Worm (Caenorhabditis elegans) whole organism, L1 larva: Measurements from ENCODE around the gene F17E5.2.

Source experiments
- C04F5.9 ChIP-seq: sonication (generic microtip); optimal IDR thresholded peaks from 2 replicates; lab custom pipeline; 2016; ENCODE audit warnings: missing genetic modification characterization, missing compliant biosample characterization
- C16A3.4 ChIP-seq: fragments of 150-350 bp; optimal IDR thresholded peaks from 2 replicates; lab custom pipeline; 2014; ENCODE audit warnings: missing biosample characterization, missing genetic modification characterization
- Y116A8C.19 ChIP-seq: sonication (generic microtip); optimal IDR thresholded peaks from 2 replicates; lab custom pipeline; 2016; ENCODE audit warnings: missing compliant biosample characterization, missing genetic modification characterization, borderline replicate concordance
- ama-1 ChIP-seq: fragments of 150-350 bp; optimal IDR thresholded peaks from 2 replicates; lab custom pipeline; 2014
- blmp-1 ChIP-seq: fragments of 150-350 bp; optimal IDR thresholded peaks from 2 replicates; lab custom pipeline; 2014; ENCODE audit warnings: missing biosample characterization, missing genetic modification characterization
- dsc-1 ChIP-seq: sonication (generic microtip); optimal IDR thresholded peaks from 2 replicates; lab custom pipeline; 2016; ENCODE audit warnings: mild to moderate bottlenecking, missing genetic modification characterization, missing compliant biosample characterization
- efl-1 ChIP-seq, 4 experiments: fragments of 150-350 bp; optimal IDR thresholded peaks in 3 of 4; peaks in 1 of 4; 1 replicate in 1 of 4; 2 replicates in 3 of 4; lab custom pipeline; 2014; ENCODE audit warnings: missing biosample characterization in 2 of 4, missing genetic modification characterization in 2 of 4, missing genetic modification reagents in 2 of 4
- elt-2 ChIP-seq: sonication (generic microtip); optimal IDR thresholded peaks from 2 replicates; lab custom pipeline; 2016; ENCODE audit warnings: missing genetic modification characterization, mild to moderate bottlenecking, inconsistent platforms, missing compliant biosample characterization, missing genetic modification reagents
- fkh-10 ChIP-seq: sonication (generic microtip); optimal IDR thresholded peaks from 2 replicates; lab custom pipeline; 2017; ENCODE audit warnings: missing biosample characterization, missing genetic modification reagents, missing genetic modification characterization
- fkh-8 ChIP-seq: sonication (generic microtip); optimal IDR thresholded peaks from 2 replicates; lab custom pipeline; 2016; ENCODE audit warnings: mild to moderate bottlenecking, missing genetic modification characterization, missing compliant biosample characterization
- fos-1 ChIP-seq: fragments of 150-350 bp; optimal IDR thresholded peaks from 2 replicates; lab custom pipeline; 2014; ENCODE audit warnings: missing biosample characterization, missing genetic modification characterization
- grh-1 ChIP-seq: fragments of 200-800 bp; sonication (Bioruptor generic); IDR thresholded peaks from 2 replicates; pipeline ENCODE4 v1.3.6; 2022; ENCODE audit warnings: missing genetic modification reagents, missing genetic modification characterization, missing compliant biosample characterization
- lin-14 ChIP-seq: fragments of 200-800 bp; sonication (Bioruptor generic); optimal IDR thresholded peaks from 2 replicates; lab custom pipeline; 2018; ENCODE audit warnings: mild to moderate bottlenecking, missing genetic modification characterization, moderate library complexity, missing compliant biosample characterization
- lin-15B ChIP-seq: fragments of 150-350 bp; sonication (generic microtip); optimal IDR thresholded peaks from 3 replicates; lab custom pipeline; 2014; ENCODE audit warnings: missing biosample characterization, missing genetic modification characterization
- lin-35 ChIP-seq, 2 experiments: fragments of 150-350 bp; optimal IDR thresholded peaks; 2 replicates each; lab custom pipeline; 2014; ENCODE audit warnings: missing biosample characterization in 2 of 2, missing genetic modification characterization in 2 of 2, missing genetic modification reagents in 2 of 2
- mab-9 ChIP-seq: fragments of 200-800 bp; sonication (Bioruptor generic); IDR thresholded peaks from 2 replicates; pipeline ENCODE4 v1.3.6; 2022; ENCODE audit warnings: missing genetic modification reagents, missing genetic modification characterization, missing compliant biosample characterization
- mdl-1 ChIP-seq, 2 experiments: fragments of 150-350 bp; optimal IDR thresholded peaks; 2 replicates each; lab custom pipeline; 2014 to 2017; ENCODE audit warnings: missing biosample characterization in 2 of 2, missing genetic modification characterization in 2 of 2, inconsistent platforms in 1 of 2
- nhr-11 ChIP-seq: fragments of 150-350 bp; optimal IDR thresholded peaks from 2 replicates; lab custom pipeline; 2014; ENCODE audit warnings: missing biosample characterization, missing genetic modification characterization
- nhr-12 ChIP-seq: sonication (generic microtip); optimal IDR thresholded peaks from 2 replicates; lab custom pipeline; 2017; ENCODE audit warnings: missing biosample characterization, missing genetic modification characterization
- nhr-19 ChIP-seq: fragments of 200-800 bp; sonication (Bioruptor generic); conservative IDR thresholded peaks from 2 replicates; pipeline ENCODE4 v1.3.6; 2022; ENCODE audit warnings: missing genetic modification characterization, missing compliant biosample characterization
- nhr-71 ChIP-seq: sonication (generic microtip); optimal IDR thresholded peaks from 2 replicates; lab custom pipeline; 2016; ENCODE audit warnings: mild to moderate bottlenecking, missing genetic modification characterization, moderate library complexity, missing compliant biosample characterization
- nhr-77 ChIP-seq: fragments of 150-350 bp; optimal IDR thresholded peaks from 2 replicates; lab custom pipeline; 2014; ENCODE audit warnings: missing biosample characterization, missing genetic modification characterization
- rnt-1 ChIP-seq: sonication (generic microtip); optimal IDR thresholded peaks from 2 replicates; lab custom pipeline; 2016; ENCODE audit warnings: mild to moderate bottlenecking, missing genetic modification characterization, moderate library complexity, missing compliant biosample characterization
- skn-1 ChIP-seq: fragments of 150-350 bp; optimal IDR thresholded peaks from 2 replicates; lab custom pipeline; 2014; ENCODE audit warnings: missing biosample characterization, missing genetic modification characterization
- snu-23 ChIP-seq: sonication (generic microtip); optimal IDR thresholded peaks from 2 replicates; lab custom pipeline; 2016; ENCODE audit warnings: missing genetic modification characterization, missing compliant biosample characterization
- sox-4 ChIP-seq: sonication (generic microtip); optimal IDR thresholded peaks from 2 replicates; lab custom pipeline; 2016; ENCODE audit warnings: missing genetic modification characterization, missing compliant biosample characterization
- sptf-1 ChIP-seq: fragments of 150-350 bp; optimal IDR thresholded peaks from 2 replicates; lab custom pipeline; 2014; ENCODE audit warnings: missing biosample characterization, missing genetic modification characterization
- swsn-7 ChIP-seq: sonication (generic microtip); optimal IDR thresholded peaks from 2 replicates; lab custom pipeline; 2016; ENCODE audit warnings: missing genetic modification characterization, missing compliant biosample characterization
- tlp-1 ChIP-seq: fragments of 150-350 bp; optimal IDR thresholded peaks from 2 replicates; lab custom pipeline; 2014; ENCODE audit warnings: missing biosample characterization, missing genetic modification characterization
- unc-86 ChIP-seq: sonication (generic microtip); optimal IDR thresholded peaks from 2 replicates; lab custom pipeline; 2016; ENCODE audit warnings: missing genetic modification characterization, missing compliant biosample characterization

F17E5.2 gene

ce11 chrX:12430309-12430708 lies 36.3 kb downstream of the F17E5.2 start, which contains the start of gene med-1:
TSS of gene med-1 (plus strand) at chrX:12430609.
- TF ChIP-seq nhr-12 (tag; lab: Kevin White, UChicago) (no peak), C04F5.9 (tag; lab: Kevin White, UChicago) (no peak), unc-86 (tag; lab: Kevin White, UChicago) (no peak), sptf-1 (no peak), efl-1 (optimal IDR thresholded peaks at IDR 0.05; lab: Kevin White, UChicago) (no peak), efl-1 (GFP tag; optimal IDR thresholded peaks at IDR 0.05 in 1 of 2; lab: Kevin White, UChicago) (peak in 1 of 2 experiments; percentile 40), mab-9 (GFP tag; lab: Robert Waterston, UW) (no peak)

ce11 chrX:12434086-12434485 lies 40.0 kb downstream of the F17E5.2 start, which contains the start of gene tsct-1:
TSS of gene tsct-1 (plus strand) at chrX:12434097.
- TF ChIP-seq sox-4 (tag; lab: Kevin White, UChicago): no peak
- TF ChIP-seq tlp-1: no peak
- no peak for TF ChIP-seq ama-1 (lab: Kevin White, UChicago)
- no peak for TF ChIP-seq fkh-10 (GFP tag; lab: Kevin White, UChicago)
- peak in 1 of 2 experiments; percentile 35 for TF ChIP-seq mdl-1 (tag; optimal IDR thresholded peaks at IDR 0.05; lab: Kevin White, UChicago)
- TF ChIP-seq C16A3.4: no peak
- TF ChIP-seq skn-1: no peak
- peak; percentile 16; the same call in 1 of the 2 replicates for TF ChIP-seq nhr-19 (GFP tag; lab: Robert Waterston, UW)
- peak in 1 of 2 experiments; percentile 4 for TF ChIP-seq lin-35 (GFP tag; optimal IDR thresholded peaks at IDR 0.05; lab: Kevin White, UChicago)
- no peak for TF ChIP-seq C04F5.9 (tag; lab: Kevin White, UChicago)

ce11 chrX:12435246-12435645 lies 41.2 kb downstream of the F17E5.2 start:
- no peak for TF ChIP-seq Y116A8C.19 (tag; lab: Kevin White, UChicago)
- no peak for TF ChIP-seq blmp-1
- TF ChIP-seq elt-2 (tag; lab: Kevin White, UChicago): peak; percentile 32
- TF ChIP-seq lin-35 (GFP tag; optimal IDR thresholded peaks at IDR 0.05; lab: Kevin White, UChicago): peak in 1 of 2 experiments; percentile 4
- no peak for TF ChIP-seq rnt-1 (tag; lab: Kevin White, UChicago)
- TF ChIP-seq nhr-77 (tag; lab: Kevin White, UChicago): no peak
- no peak for TF ChIP-seq nhr-71

ce11 chrX:12436486-12436885 lies 42.4 kb downstream of the F17E5.2 start:
- no peak for TF ChIP-seq snu-23 (GFP tag; lab: Kevin White, UChicago)
- no peak for TF ChIP-seq nhr-77 (tag; lab: Kevin White, UChicago)
- TF ChIP-seq dsc-1 (tag; lab: Kevin White, UChicago): peak; percentile 19
- TF ChIP-seq, all 84 proteins: peak for 1

- TF ChIP-seq efl-1 (optimal IDR thresholded peaks at IDR 0.05; lab: Kevin White, UChicago) (no peak), efl-1 (GFP tag; optimal IDR thresholded peaks at IDR 0.05 in 1 of 2; lab: Kevin White, UChicago) (peak in 1 of 2 experiments; percentile 55), snu-23 (GFP tag; lab: Kevin White, UChicago) (no peak)
Measured at ce11 chrX:12438266-12438665, 44.2 kb downstream of the F17E5.2 start.

ce11 chrX:12439998-12440722 lies 46.1 kb downstream of the F17E5.2 start:
- TF ChIP-seq lin-15B (tag; lab: Kevin White, UChicago) (no peak), unc-86 (tag; lab: Kevin White, UChicago) (peak; percentile 4), fos-1 (tag; lab: Kevin White, UChicago) (no peak), sptf-1 (no peak), lin-14 (GFP tag; lab: Kevin White, UChicago) (peak; percentile 48), grh-1 (GFP tag; lab: Robert Waterston, UW) (no peak), mab-9 (GFP tag; lab: Robert Waterston, UW) (no peak), blmp-1 (no peak), efl-1 (optimal IDR thresholded peaks at IDR 0.05; lab: Kevin White, UChicago) (no peak), efl-1 (GFP tag; optimal IDR thresholded peaks at IDR 0.05 in 1 of 2; lab: Kevin White, UChicago) (peak in 1 of 2 experiments; percentile 67), nhr-11 (tag; lab: Kevin White, UChicago) (no peak), dsc-1 (tag; lab: Kevin White, UChicago) (peak; percentile 43), fkh-8 (peak; percentile 6), tlp-1 (no peak), swsn-7 (tag; lab: Kevin White, UChicago) (peak; percentile 5)
- TF ChIP-seq, all 84 proteins: peak for 6
